Worm (Caenorhabditis elegans): ENCODE data around the gene lin-33.

ce11 chrIV:5944172-5944571, 13.7 kb downstream of the lin-33 start:
- TF ChIP-seq nhr-237 (tag; optimal IDR thresholded peaks at IDR 0.05) (no peak), snpc-4 (tag; optimal IDR thresholded peaks at IDR 0.05) (no peak), mdl-1 (tag; optimal IDR thresholded peaks at IDR 0.05) (no peak), skn-1 (tag; optimal IDR thresholded peaks at IDR 0.05) (no peak), elt-3 (tag; optimal IDR thresholded peaks at IDR 0.05) (no peak), nhr-23 (tag; optimal IDR thresholded peaks at IDR 0.05) (no peak), ceh-9 (tag; optimal IDR thresholded peaks at IDR 0.05) (no peak), lin-15B (tag; optimal IDR thresholded peaks at IDR 0.05) (no peak), nhr-77 (tag; optimal IDR thresholded peaks at IDR 0.05) (no peak), ztf-11 (tag; optimal IDR thresholded peaks at IDR 0.05) (no peak), nhr-28 (tag; optimal IDR thresholded peaks at IDR 0.05) (no peak), egl-5 (tag; optimal IDR thresholded peaks at IDR 0.05) (no peak)

Measured in whole organism, L3 larva.